Fruit fly (Drosophila melanogaster) whole organism, embryonic: Measurements from ENCODE around the gene CG3123.
A peak's percentile ranks its signal among the peaks of the same experiment; 100 is the strongest.

Experiments
- Awh ChIP-seq: fragments of 200-800 bp; sonication (Bioruptor generic); IDR thresholded peaks from 2 replicates; pipeline ENCODE4, ENCODE4 v1.3.6; 2022; ENCODE audit warnings: missing biosample characterization, missing genetic modification characterization
- Bgb ChIP-seq: fragments of 200-800 bp; sonication (Bioruptor generic); IDR thresholded peaks from 2 replicates; pipeline ENCODE4 v1.3.6; 2022; ENCODE audit warnings: missing biosample characterization, missing genetic modification characterization; ENCODE audit not compliant: partially characterized antibody
- CG10321 ChIP-seq: fragments of 200-800 bp; sonication (Bioruptor generic); IDR thresholded peaks from 2 replicates; pipeline ENCODE4 v1.3.6; 2022; ENCODE audit warnings: missing biosample characterization, missing genetic modification characterization
- CG10366 ChIP-seq: fragments of 200-800 bp; sonication (Bioruptor generic); IDR thresholded peaks from 2 replicates; pipeline ENCODE4 v1.3.6; 2022; ENCODE audit warnings: missing biosample characterization, missing genetic modification characterization
- CG11093 ChIP-seq: fragments of 200-800 bp; sonication (Bioruptor generic); IDR thresholded peaks from 3 replicates; pipeline ENCODE4 v1.3.6; 2022; ENCODE audit warnings: missing biosample characterization, missing genetic modification characterization
- CG11723 ChIP-seq: fragments of 200-800 bp; sonication (Bioruptor generic); optimal IDR thresholded peaks from 2 replicates; lab custom pipeline; 2017; ENCODE audit warnings: missing biosample characterization, mild to moderate bottlenecking, missing genetic modification characterization
- CG13287 ChIP-seq: fragments of 200-800 bp; sonication (Bioruptor generic); IDR thresholded peaks from 2 replicates; pipeline ENCODE4 v1.3.6; 2022; ENCODE audit warnings: missing biosample characterization, missing genetic modification characterization; ENCODE audit not compliant: partially characterized antibody
- CG14050 ChIP-seq: fragments of 200-800 bp; sonication (Bioruptor generic); IDR thresholded peaks from 3 replicates; pipeline ENCODE4 v1.3.6; 2022; ENCODE audit warnings: missing biosample characterization, missing genetic modification characterization
- CG14860 ChIP-seq: fragments of 200-800 bp; sonication (Bioruptor generic); IDR thresholded peaks from 3 replicates; pipeline ENCODE4 v1.3.6; 2022; ENCODE audit warnings: missing biosample characterization, missing genetic modification characterization; ENCODE audit not compliant: partially characterized antibody
- CG18011 ChIP-seq: fragments of 200-800 bp; sonication (Bioruptor generic); optimal IDR thresholded peaks from 2 replicates; lab custom pipeline; 2017; ENCODE audit warnings: missing biosample characterization, missing genetic modification characterization, mild to moderate bottlenecking, moderate library complexity, missing genotype
- CG2889 ChIP-seq: fragments of 200-800 bp; sonication (Bioruptor generic); IDR thresholded peaks from 3 replicates; pipeline ENCODE4 v1.3.6; 2022; ENCODE audit warnings: missing biosample characterization, missing genetic modification characterization
- CG30020 ChIP-seq: fragments of 200-800 bp; optimal IDR thresholded peaks from 2 replicates; lab custom pipeline; 2019; ENCODE audit warnings: missing biosample characterization, mild to moderate bottlenecking, missing genetic modification characterization, moderate library complexity
- CG30403 ChIP-seq: fragments of 200-800 bp; sonication (Bioruptor generic); optimal IDR thresholded peaks from 3 replicates; lab custom pipeline; 2016; ENCODE audit warnings: missing biosample characterization, missing genetic modification characterization
- CG3065 ChIP-seq: fragments of 200-800 bp; sonication (Bioruptor generic); optimal IDR thresholded peaks from 2 replicates; lab custom pipeline; 2016; ENCODE audit warnings: missing biosample characterization, missing genetic modification characterization
- CG34224 ChIP-seq: fragments of 200-800 bp; sonication (Bioruptor generic); IDR thresholded peaks from 3 replicates; pipeline ENCODE4 v1.3.6; 2022; ENCODE audit warnings: missing biosample characterization, missing genetic modification characterization; ENCODE audit not compliant: partially characterized antibody
- CG3847 ChIP-seq: fragments of 200-800 bp; sonication (Bioruptor generic); IDR thresholded peaks from 2 replicates; pipeline ENCODE4 v1.3.6; 2022; ENCODE audit warnings: missing biosample characterization, missing genetic modification characterization
- CG5180 ChIP-seq: fragments of 200-800 bp; sonication (Bioruptor generic); optimal IDR thresholded peaks from 3 replicates; lab custom pipeline; 2017; ENCODE audit warnings: missing biosample characterization, missing genetic modification characterization, mild to moderate bottlenecking, moderate library complexity, missing genetic modification reagents
- CG8281 ChIP-seq: fragments of 200-800 bp; sonication (Bioruptor generic); optimal IDR thresholded peaks from 2 replicates; lab custom pipeline; 2018; ENCODE audit warnings: missing biosample characterization, mild to moderate bottlenecking, missing genetic modification characterization, moderate library complexity
- CG8290 ChIP-seq, 3 experiments: fragments of 200-800 bp; sonication (Bioruptor generic); optimal IDR thresholded peaks; 2 replicates each; lab custom pipeline; 2016 to 2019; ENCODE audit warnings: missing biosample characterization in 3 of 3, missing genetic modification characterization in 3 of 3, mild to moderate bottlenecking in 2 of 3, moderate library complexity in 1 of 3
- CG8765 ChIP-seq: fragments of 200-800 bp; sonication (Bioruptor generic); IDR thresholded peaks from 2 replicates; pipeline ENCODE4 v1.3.6; 2022; ENCODE audit warnings: missing biosample characterization, missing genetic modification characterization
- CrebB ChIP-seq: fragments of 200-800 bp; sonication (Bioruptor generic); optimal IDR thresholded peaks from 3 replicates; lab custom pipeline; 2018; ENCODE audit warnings: missing biosample characterization, mild to moderate bottlenecking, missing genetic modification characterization
- H2.0 ChIP-seq: fragments of 200-800 bp; sonication (Bioruptor generic); IDR thresholded peaks from 2 replicates; pipeline ENCODE4 v1.3.6; 2022; ENCODE audit warnings: missing biosample characterization, missing genetic modification characterization
- Mrtf ChIP-seq: fragments of 200-800 bp; sonication (Bioruptor generic); IDR thresholded peaks from 3 replicates; pipeline ENCODE4 v1.3.6; 2022; ENCODE audit warnings: missing biosample characterization, missing genetic modification characterization
- NFAT ChIP-seq: fragments of 200-800 bp; sonication (Bioruptor generic); IDR thresholded peaks from 2 replicates; pipeline ENCODE4 v1.3.6; 2022; ENCODE audit warnings: missing biosample characterization, missing genetic modification characterization
- Spps ChIP-seq: fragments of 200-800 bp; sonication (Bioruptor generic); optimal IDR thresholded peaks from 2 replicates; lab custom pipeline; 2018; ENCODE audit warnings: missing biosample characterization, mild to moderate bottlenecking, missing genetic modification characterization
- Taf1 ChIP-seq: fragments of 200-800 bp; sonication (Bioruptor generic); IDR thresholded peaks from 2 replicates; pipeline ENCODE4 v1.3.6; 2022; ENCODE audit warnings: missing biosample characterization, missing genetic modification characterization
- bbx ChIP-seq: fragments of 200-800 bp; sonication (Bioruptor generic); IDR thresholded peaks from 2 replicates; pipeline ENCODE4 v1.3.6; 2022; ENCODE audit warnings: missing biosample characterization, missing genetic modification characterization; ENCODE audit not compliant: partially characterized antibody
- btn ChIP-seq: fragments of 200-800 bp; sonication (Bioruptor generic); optimal IDR thresholded peaks from 2 replicates; lab custom pipeline; 2016; ENCODE audit warnings: missing biosample characterization, missing genetic modification characterization
- chinmo ChIP-seq: fragments of 200-800 bp; sonication (Bioruptor generic); IDR thresholded peaks from 4 replicates; pipeline ENCODE4 v1.3.6; 2022; ENCODE audit warnings: missing biosample characterization, missing genetic modification characterization; ENCODE audit not compliant: partially characterized antibody
- crc ChIP-seq: fragments of 200-800 bp; sonication (Bioruptor generic); optimal IDR thresholded peaks from 2 replicates; lab custom pipeline; 2016; ENCODE audit warnings: missing biosample characterization, missing genetic modification characterization
- crol ChIP-seq: fragments of 200-800 bp; sonication (Bioruptor generic); IDR thresholded peaks from 2 replicates; pipeline ENCODE4 v1.3.6; 2022; ENCODE audit warnings: missing biosample characterization, missing genetic modification characterization
- cwo ChIP-seq: fragments of 200-800 bp; sonication (Bioruptor generic); optimal IDR thresholded peaks from 3 replicates; lab custom pipeline; 2017; ENCODE audit warnings: missing biosample characterization, missing genetic modification characterization, mild to moderate bottlenecking, moderate library complexity, missing genetic modification reagents
- disco-r ChIP-seq: fragments of 200-800 bp; sonication (Bioruptor generic); optimal IDR thresholded peaks from 2 replicates; lab custom pipeline; 2016; ENCODE audit warnings: missing biosample characterization, missing genetic modification characterization
- gt ChIP-seq: fragments of 200-800 bp; sonication (Bioruptor generic); IDR thresholded peaks from 2 replicates; pipeline ENCODE4 v1.3.6; 2022; ENCODE audit warnings: missing biosample characterization, missing genetic modification characterization
- ham ChIP-seq: fragments of 200-800 bp; sonication (Bioruptor generic); IDR thresholded peaks from 2 replicates; pipeline ENCODE4 v1.3.6; 2022; ENCODE audit warnings: missing biosample characterization, missing genetic modification characterization
- ind ChIP-seq: fragments of 200-800 bp; sonication (Bioruptor generic); optimal IDR thresholded peaks from 3 replicates; lab custom pipeline; 2016; ENCODE audit warnings: missing biosample characterization, missing genetic modification characterization
- lov ChIP-seq, 2 experiments: fragments of 200-800 bp in 1 of 2; fragments of >200 bp in 1 of 2; sonication (Bioruptor generic) in 1 of 2; IDR thresholded peaks in 1 of 2; optimal IDR thresholded peaks in 1 of 2; 2 replicates in 1 of 2; 3 replicates in 1 of 2; pipeline versions ENCODE4 v1.3.6 to Lab custom; 2017 to 2022; ENCODE audit warnings: missing biosample characterization in 1 of 2, missing genetic modification characterization in 1 of 2
- maf-S ChIP-seq: fragments of 200-800 bp; sonication (Bioruptor generic); optimal IDR thresholded peaks from 2 replicates; lab custom pipeline; 2016; ENCODE audit warnings: missing biosample characterization, missing genetic modification characterization
- mirr ChIP-seq: fragments of 200-800 bp; sonication (Bioruptor generic); optimal IDR thresholded peaks from 3 replicates; lab custom pipeline; 2018; ENCODE audit warnings: missing biosample characterization, mild to moderate bottlenecking, missing genetic modification characterization
- nerfin-1 ChIP-seq: fragments of 200-800 bp; sonication (Bioruptor generic); optimal IDR thresholded peaks from 3 replicates; lab custom pipeline; 2019; ENCODE audit warnings: missing biosample characterization, mild to moderate bottlenecking, missing genetic modification characterization, moderate library complexity
- oc ChIP-seq: fragments of 200-800 bp; sonication (Bioruptor generic); optimal IDR thresholded peaks from 2 replicates; lab custom pipeline; 2018; ENCODE audit warnings: missing biosample characterization, mild to moderate bottlenecking, missing genetic modification characterization, moderate library complexity
- p53 ChIP-seq: fragments of 200-800 bp; sonication (Bioruptor generic); optimal IDR thresholded peaks from 2 replicates; lab custom pipeline; 2016; ENCODE audit warnings: missing biosample characterization, missing genetic modification characterization
- pb ChIP-seq: fragments of 200-800 bp; sonication (Bioruptor generic); optimal IDR thresholded peaks from 3 replicates; lab custom pipeline; 2016; ENCODE audit warnings: missing biosample characterization, missing genetic modification characterization
- run ChIP-seq: fragments of 200-800 bp; sonication (Bioruptor generic); optimal IDR thresholded peaks from 3 replicates; lab custom pipeline; 2018; ENCODE audit warnings: missing biosample characterization, mild to moderate bottlenecking, missing genetic modification characterization
- schlank ChIP-seq: fragments of 200-800 bp; sonication (Bioruptor generic); optimal IDR thresholded peaks from 2 replicates; lab custom pipeline; 2018; ENCODE audit warnings: missing biosample characterization, mild to moderate bottlenecking, missing genetic modification characterization
- sens-2 ChIP-seq: fragments of 200-800 bp; sonication (Bioruptor generic); IDR thresholded peaks from 2 replicates; pipeline ENCODE4 v1.3.6; 2022; ENCODE audit warnings: missing biosample characterization, missing genetic modification characterization
- stwl ChIP-seq: fragments of 200-800 bp; sonication (Bioruptor generic); optimal IDR thresholded peaks from 3 replicates; lab custom pipeline; 2018; ENCODE audit warnings: missing biosample characterization, mild to moderate bottlenecking, missing genetic modification characterization, moderate library complexity
- tap ChIP-seq: fragments of 200-800 bp; optimal IDR thresholded peaks from 3 replicates; lab custom pipeline; 2019; ENCODE audit warnings: missing biosample characterization, mild to moderate bottlenecking, missing genetic modification characterization, moderate library complexity
- trh ChIP-seq: fragments of 200-800 bp; sonication (Bioruptor generic); optimal IDR thresholded peaks from 2 replicates; lab custom pipeline; 2016; ENCODE audit warnings: missing biosample characterization, missing genetic modification characterization

The CG3123 gene

DNA sequence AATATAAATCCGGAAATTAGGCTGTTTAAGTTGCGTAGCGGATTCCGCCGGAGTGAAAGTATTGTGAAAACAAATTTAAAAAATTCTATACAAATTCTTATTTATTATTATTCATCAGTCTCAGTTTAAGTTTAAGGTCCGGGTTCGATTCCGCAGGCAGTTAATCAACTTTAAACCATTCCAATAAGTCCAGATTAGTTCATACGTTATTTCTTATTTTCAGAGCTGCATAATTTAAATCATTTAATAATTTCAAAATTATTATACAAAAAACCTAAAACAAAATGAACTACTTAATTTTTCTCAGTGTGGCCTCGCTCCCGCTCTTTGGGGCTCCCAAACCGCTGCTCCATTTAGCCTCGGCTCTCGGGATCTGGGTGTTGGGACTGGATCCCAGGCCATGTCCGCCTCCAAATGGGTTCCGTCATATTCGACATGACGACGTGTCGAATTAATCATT is 5.1 kb upstream of the CG3123 start (continued):
- TF ChIP-seq Taf1 (GFP tag; lab: Robert Waterston, UW) (peak; percentile 42; the same call in 1 of the 2 replicates), CG11723 (GFP tag; lab: Kevin White, UChicago) (peak; percentile 90), CG8290 (GFP tag; optimal IDR thresholded peaks at IDR 0.05; lab: Kevin White, UChicago) (peak; percentile 67), CG8290 (tag; optimal IDR thresholded peaks at IDR 0.05; lab: Kevin White, UChicago) (peak in 1 of 2 experiments; percentile 40), stwl (tag; lab: Kevin White, UChicago) (no peak), CG8281 (peak; percentile 69), CG10321 (peak; percentile 31; the same call in 1 of the 2 replicates), CG30020 (tag; lab: Kevin White, UChicago) (peak; percentile 77), sens-2 (GFP tag; lab: Robert Waterston, UW) (no peak; the same call in 1 of the 2 replicates), ind (GFP tag; lab: Kevin White, UChicago) (peak; percentile 79), CG14860 (GFP tag; lab: Robert Waterston, UW) (no peak), trh (GFP tag; lab: Kevin White, UChicago) (peak; percentile 73), H2.0 (GFP tag; lab: Robert Waterston, UW) (no peak), cwo (peak; percentile 77), tap (tag; lab: Kevin White, UChicago) (peak; percentile 74), Mrtf (GFP tag; lab: Robert Waterston, UW) (peak; percentile 41; the same call in 1 of the 3 replicates), run (tag; lab: Kevin White, UChicago) (peak; percentile 78), disco-r (GFP tag; lab: Kevin White, UChicago) (peak; percentile 40), Awh (GFP tag; lab: Robert Waterston, UW) (peak; percentile 32; the same call in 1 of the 2 replicates), bbx (GFP tag; lab: Robert Waterston, UW) (no peak), CG10366 (GFP tag; lab: Robert Waterston, UW) (peak; percentile 72), p53 (GFP tag; lab: Kevin White, UChicago) (no peak), CG30403 (GFP tag; lab: Kevin White, UChicago) (peak; percentile 93), CrebB (tag; lab: Kevin White, UChicago) (peak; percentile 61), mirr (GFP tag; lab: Kevin White, UChicago) (no peak), ham (GFP tag; lab: Robert Waterston, UW) (no peak), CG2889 (GFP tag; lab: Robert Waterston, UW) (no peak), nerfin-1 (tag; lab: Kevin White, UChicago) (peak; percentile 87), CG3065 (GFP tag; lab: Kevin White, UChicago) (peak; percentile 17), crc (GFP tag; lab: Kevin White, UChicago) (no peak), CG5180 (GFP tag; lab: Kevin White, UChicago) (peak; percentile 77), CG14050 (GFP tag; lab: Robert Waterston, UW) (peak; percentile 57; the same call in 2 of the 3 replicates), lov (optimal IDR thresholded peaks at IDR 0.05; lab: Kevin White, UChicago) (no peak), lov (GFP tag; IDR thresholded peaks at IDR 0.05; lab: Robert Waterston, UW) (no peak), Bgb (GFP tag; lab: Robert Waterston, UW) (no peak), maf-S (GFP tag; lab: Kevin White, UChicago) (peak; percentile 41), crol (0 out of 2 replicates have a peak, but pooled peaks have one; percentile 1), NFAT (GFP tag; lab: Robert Waterston, UW) (peak; percentile 31), CG18011 (GFP tag; lab: Kevin White, UChicago) (peak; percentile 53), CG3847 (GFP tag; lab: Robert Waterston, UW) (peak; percentile 69), CG8765 (GFP tag; lab: Robert Waterston, UW) (0 out of 2 replicates have a peak, but pooled peaks have one; percentile 10), CG13287 (GFP tag; lab: Robert Waterston, UW) (no peak), gt (peak; percentile 36; the same call in 1 of the 2 replicates), CG34224 (GFP tag; lab: Robert Waterston, UW) (no peak), btn (no peak), Spps (tag; lab: Kevin White, UChicago) (peak; percentile 90), schlank (peak; percentile 49), chinmo (no peak), CG11093 (GFP tag; lab: Robert Waterston, UW) (peak; percentile 74; the same call in 2 of the 3 replicates), pb (no peak), oc (peak; percentile 60)
